Worm (Caenorhabditis elegans) whole organism, L1 larva: ENCODE data around the gene prmn-1.

Source experiments
- aha-1 ChIP-seq: fragments of 150-350 bp; optimal IDR thresholded peaks from 2 replicates; lab custom pipeline; 2014; ENCODE audit warnings: missing biosample characterization, missing genetic modification characterization
- ama-1 ChIP-seq: fragments of 150-350 bp; optimal IDR thresholded peaks from 2 replicates; lab custom pipeline; 2014
- blmp-1 ChIP-seq: fragments of 150-350 bp; optimal IDR thresholded peaks from 2 replicates; lab custom pipeline; 2014; ENCODE audit warnings: missing biosample characterization, missing genetic modification characterization
- ceh-63 ChIP-seq: fragments of 200-800 bp; sonication (Bioruptor generic); optimal IDR thresholded peaks from 2 replicates; lab custom pipeline; 2018; ENCODE audit warnings: mild to moderate bottlenecking, missing genetic modification characterization, missing compliant biosample characterization
- ceh-90 ChIP-seq: sonication (generic microtip); optimal IDR thresholded peaks from 2 replicates; lab custom pipeline; 2016; ENCODE audit warnings: missing genetic modification characterization, missing compliant biosample characterization
- dsc-1 ChIP-seq: sonication (generic microtip); optimal IDR thresholded peaks from 2 replicates; lab custom pipeline; 2016; ENCODE audit warnings: mild to moderate bottlenecking, missing genetic modification characterization, missing compliant biosample characterization
- efl-1 ChIP-seq, 4 experiments: fragments of 150-350 bp; optimal IDR thresholded peaks in 3 of 4; peaks in 1 of 4; 1 replicate in 1 of 4; 2 replicates in 3 of 4; lab custom pipeline; 2014; ENCODE audit warnings: missing biosample characterization in 2 of 4, missing genetic modification characterization in 2 of 4, missing genetic modification reagents in 2 of 4
- efl-3 ChIP-seq: fragments of 200-800 bp; sonication (Bioruptor generic); optimal IDR thresholded peaks from 2 replicates; lab custom pipeline; 2018; ENCODE audit warnings: mild to moderate bottlenecking, missing genetic modification characterization, missing compliant biosample characterization
- egl-13 ChIP-seq: sonication (generic microtip); optimal IDR thresholded peaks from 2 replicates; lab custom pipeline; 2016; ENCODE audit warnings: missing genotype, missing genetic modification reagents, missing genetic modification characterization, missing compliant biosample characterization
- egl-27 ChIP-seq, 2 experiments: fragments of 150-350 bp in 1 of 2; sonication (generic microtip); optimal IDR thresholded peaks; 3 replicates each; lab custom pipeline; 2017 to 2018; ENCODE audit warnings: missing biosample characterization in 2 of 2, missing genetic modification characterization in 2 of 2, missing genetic modification reagents in 2 of 2
- elt-2 ChIP-seq: sonication (generic microtip); optimal IDR thresholded peaks from 2 replicates; lab custom pipeline; 2016; ENCODE audit warnings: missing genetic modification characterization, mild to moderate bottlenecking, inconsistent platforms, missing compliant biosample characterization, missing genetic modification reagents
- elt-3 ChIP-seq, 6 experiments: fragments of 150-350 bp in 1 of 6; sonication (generic microtip); optimal IDR thresholded peaks; 2 replicates each; lab custom pipeline; 2017 to 2018; ENCODE audit warnings: missing biosample characterization in 6 of 6, missing genetic modification characterization in 6 of 6, inconsistent platforms in 1 of 6
- fkh-8 ChIP-seq: sonication (generic microtip); optimal IDR thresholded peaks from 2 replicates; lab custom pipeline; 2016; ENCODE audit warnings: mild to moderate bottlenecking, missing genetic modification characterization, missing compliant biosample characterization
- fos-1 ChIP-seq: fragments of 150-350 bp; optimal IDR thresholded peaks from 2 replicates; lab custom pipeline; 2014; ENCODE audit warnings: missing biosample characterization, missing genetic modification characterization
- hlh-4 ChIP-seq: sonication (generic microtip); optimal IDR thresholded peaks from 2 replicates; lab custom pipeline; 2016; ENCODE audit warnings: mild to moderate bottlenecking, missing genetic modification characterization, missing compliant biosample characterization
- irx-1 ChIP-seq: sonication (generic microtip); optimal IDR thresholded peaks from 2 replicates; lab custom pipeline; 2016; ENCODE audit warnings: missing genetic modification characterization, missing compliant biosample characterization
- isw-1 ChIP-seq: fragments of 200-800 bp; sonication (Bioruptor generic); IDR thresholded peaks from 2 replicates; pipeline ENCODE4 v1.3.6; 2022; ENCODE audit warnings: missing genetic modification characterization, missing compliant biosample characterization
- lin-14 ChIP-seq: fragments of 200-800 bp; sonication (Bioruptor generic); optimal IDR thresholded peaks from 2 replicates; lab custom pipeline; 2018; ENCODE audit warnings: mild to moderate bottlenecking, missing genetic modification characterization, moderate library complexity, missing compliant biosample characterization
- lin-35 ChIP-seq, 2 experiments: fragments of 150-350 bp; optimal IDR thresholded peaks; 2 replicates each; lab custom pipeline; 2014; ENCODE audit warnings: missing biosample characterization in 2 of 2, missing genetic modification characterization in 2 of 2, missing genetic modification reagents in 2 of 2
- lsy-2 ChIP-seq, 2 experiments: fragments of 150-350 bp; optimal IDR thresholded peaks; 2 replicates each; lab custom pipeline; 2014; ENCODE audit warnings: missing biosample characterization in 2 of 2, missing genetic modification characterization in 2 of 2
- mab-9 ChIP-seq: fragments of 200-800 bp; sonication (Bioruptor generic); IDR thresholded peaks from 2 replicates; pipeline ENCODE4 v1.3.6; 2022; ENCODE audit warnings: missing genetic modification reagents, missing genetic modification characterization, missing compliant biosample characterization
- nhr-11 ChIP-seq: fragments of 150-350 bp; optimal IDR thresholded peaks from 2 replicates; lab custom pipeline; 2014; ENCODE audit warnings: missing biosample characterization, missing genetic modification characterization
- nhr-28 ChIP-seq: fragments of 150-350 bp; optimal IDR thresholded peaks from 2 replicates; lab custom pipeline; 2014; ENCODE audit warnings: missing biosample characterization, missing genetic modification characterization
- nhr-90 ChIP-seq: sonication (generic microtip); optimal IDR thresholded peaks from 2 replicates; lab custom pipeline; 2016; ENCODE audit warnings: mild to moderate bottlenecking, missing genetic modification characterization, missing compliant biosample characterization; ENCODE audit not compliant: poor library complexity
- skn-1 ChIP-seq: fragments of 150-350 bp; optimal IDR thresholded peaks from 2 replicates; lab custom pipeline; 2014; ENCODE audit warnings: missing biosample characterization, missing genetic modification characterization
- snpc-4 ChIP-seq: fragments of 150-350 bp; optimal IDR thresholded peaks from 2 replicates; lab custom pipeline; 2014; ENCODE audit warnings: missing biosample characterization, missing genetic modification characterization
- snu-23 ChIP-seq: sonication (generic microtip); optimal IDR thresholded peaks from 2 replicates; lab custom pipeline; 2016; ENCODE audit warnings: missing genetic modification characterization, missing compliant biosample characterization
- sox-4 ChIP-seq: sonication (generic microtip); optimal IDR thresholded peaks from 2 replicates; lab custom pipeline; 2016; ENCODE audit warnings: missing genetic modification characterization, missing compliant biosample characterization
- swsn-7 ChIP-seq: sonication (generic microtip); optimal IDR thresholded peaks from 2 replicates; lab custom pipeline; 2016; ENCODE audit warnings: missing genetic modification characterization, missing compliant biosample characterization
- tbx-2 ChIP-seq: sonication (generic microtip); optimal IDR thresholded peaks from 2 replicates; lab custom pipeline; 2016; ENCODE audit warnings: missing genetic modification characterization, missing compliant biosample characterization
- unc-130 ChIP-seq: fragments of 150-350 bp; optimal IDR thresholded peaks from 2 replicates; lab custom pipeline; 2017; ENCODE audit warnings: missing biosample characterization, missing genetic modification characterization, inconsistent platforms
- zag-1 ChIP-seq: fragments of 150-350 bp; optimal IDR thresholded peaks from 2 replicates; lab custom pipeline; 2014; ENCODE audit warnings: missing biosample characterization, missing genetic modification characterization
- zip-4 ChIP-seq: fragments of 200-800 bp; sonication (Bioruptor generic); optimal IDR thresholded peaks from 2 replicates; lab custom pipeline; 2018; ENCODE audit warnings: mild to moderate bottlenecking, missing genetic modification characterization, moderate library complexity, missing compliant biosample characterization
- ztf-11 ChIP-seq, 2 experiments: sonication (generic microtip); optimal IDR thresholded peaks; 2 replicates each; lab custom pipeline; 2016 to 2017; ENCODE audit warnings: missing genetic modification characterization in 2 of 2, missing biosample characterization in 1 of 2, missing compliant biosample characterization in 1 of 2
- ztf-4 ChIP-seq: fragments of 150-350 bp; optimal IDR thresholded peaks from 2 replicates; lab custom pipeline; 2014; ENCODE audit warnings: missing biosample characterization, missing genetic modification characterization

prmn-1 gene

ce11 chrX:11351288-11351687 is 33.6 kb upstream of the prmn-1 start:
- TF ChIP-seq snpc-4 (tag; lab: Kevin White, UChicago) = no peak
- TF ChIP-seq ama-1 (lab: Kevin White, UChicago) = no peak
- TF ChIP-seq hlh-4 = no peak
- peak; percentile 71 for TF ChIP-seq elt-2 (tag; lab: Kevin White, UChicago)
- TF ChIP-seq ceh-90 (tag; lab: Kevin White, UChicago) = no peak
- no peak for TF ChIP-seq tbx-2 (tag; lab: Kevin White, UChicago)
- no peak for TF ChIP-seq nhr-11 (tag; lab: Kevin White, UChicago)

- TF ChIP-seq elt-3 (tag; optimal IDR thresholded peaks at IDR 0.05; lab: Kevin White, UChicago) (no peak), swsn-7 (no peak), zag-1 (tag; lab: Kevin White, UChicago) (no peak), ztf-11 (tag; optimal IDR thresholded peaks at IDR 0.05; lab: Kevin White, UChicago) (no peak), lsy-2 (tag; optimal IDR thresholded peaks at IDR 0.05; lab: Kevin White, UChicago) (no peak), snu-23 (no peak), fkh-8 (tag; lab: Kevin White, UChicago) (no peak), elt-2 (tag; lab: Kevin White, UChicago) (no peak)
Observed at ce11 chrX:11351856-11352255, 33.0 kb upstream of the prmn-1 start, which contains the start of gene pgp-3. pgp-3 (plus strand) TSS chrX:11352156.

ce11 chrX:11355856-11356255 is 29.0 kb upstream of the prmn-1 start:
- TF ChIP-seq lin-35 (GFP tag; optimal IDR thresholded peaks at IDR 0.05; lab: Kevin White, UChicago) = no peak
- TF ChIP-seq ztf-4 (tag; lab: Kevin White, UChicago) = no peak
- TF ChIP-seq egl-13 (tag; lab: Kevin White, UChicago) = no peak
- no peak for TF ChIP-seq ceh-90 (tag; lab: Kevin White, UChicago)
- no peak for TF ChIP-seq isw-1
- TF ChIP-seq egl-27 (tag; optimal IDR thresholded peaks at IDR 0.05; lab: Kevin White, UChicago) = no peak
- TF ChIP-seq, all 84 proteins: peak for 0

ce11 chrX:11357516-11357915 is 27.4 kb upstream of the prmn-1 start, which contains the start of gene pgp-4:
pgp-4 (plus strand) TSS chrX:11357816.
- TF ChIP-seq efl-1 (optimal IDR thresholded peaks at IDR 0.05; lab: Kevin White, UChicago) (no peak), efl-1 (GFP tag; optimal IDR thresholded peaks at IDR 0.05 in 1 of 2; lab: Kevin White, UChicago) (no peak), unc-130 (tag; lab: Kevin White, UChicago) (no peak), sox-4 (tag; lab: Kevin White, UChicago) (no peak), ztf-4 (tag; lab: Kevin White, UChicago) (no peak), efl-3 (no peak), nhr-28 (tag; lab: Kevin White, UChicago) (no peak), skn-1 (tag; lab: Kevin White, UChicago) (no peak), ceh-63 (no peak), egl-27 (tag; optimal IDR thresholded peaks at IDR 0.05; lab: Kevin White, UChicago) (no peak), zip-4 (GFP tag; lab: Kevin White, UChicago) (no peak)

DNA sequence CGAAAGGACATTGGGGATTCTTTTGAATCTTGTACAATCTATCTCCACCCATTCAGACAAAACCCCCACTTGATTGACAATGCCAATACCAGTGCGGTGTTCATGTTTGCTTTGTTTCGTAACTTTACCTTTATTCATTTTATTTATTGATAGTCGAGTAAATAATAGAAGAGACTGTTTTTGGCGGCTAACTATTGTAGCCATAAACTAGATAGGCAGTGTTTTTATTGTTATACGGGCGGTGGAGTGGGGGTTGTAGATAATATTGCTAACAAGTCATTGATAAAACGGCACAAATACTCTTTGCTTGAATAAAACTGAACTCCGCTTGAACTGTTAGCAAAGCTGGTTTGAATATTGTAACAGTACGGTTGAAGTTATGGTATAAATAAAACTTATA is 20.0 kb upstream of the prmn-1 start:
- TF ChIP-seq irx-1 (tag; lab: Kevin White, UChicago) (no peak), lin-14 (GFP tag; lab: Kevin White, UChicago) (peak; percentile 43), efl-1 (optimal IDR thresholded peaks at IDR 0.05; lab: Kevin White, UChicago) (no peak), efl-1 (GFP tag; optimal IDR thresholded peaks at IDR 0.05 in 1 of 2; lab: Kevin White, UChicago) (peak in 1 of 2 experiments; percentile 34)

DNA sequence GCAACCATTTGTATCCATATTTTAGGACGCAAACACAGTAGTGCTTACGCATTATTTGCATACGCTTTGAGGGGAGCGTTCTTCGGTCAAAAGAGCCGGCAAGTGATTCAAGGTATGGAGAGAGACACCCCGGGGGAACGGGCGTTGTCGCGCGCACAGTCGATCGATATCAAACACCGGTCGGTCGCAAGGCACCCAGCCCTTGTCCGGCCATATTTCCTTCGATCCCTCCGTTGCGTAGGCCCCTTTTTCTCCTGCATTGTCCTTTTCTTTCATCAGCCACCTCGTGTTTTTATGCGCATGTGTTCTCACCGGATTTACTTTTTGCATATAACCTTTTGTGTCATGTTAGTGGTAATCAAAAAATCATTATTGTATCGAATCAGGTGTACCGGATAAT is 18.9 kb upstream of the prmn-1 start:
- no peak for TF ChIP-seq mab-9
- TF ChIP-seq nhr-90 (tag; lab: Kevin White, UChicago) = no peak
- TF ChIP-seq fos-1 (tag; lab: Kevin White, UChicago) = no peak
- TF ChIP-seq dsc-1 (tag; lab: Kevin White, UChicago) = no peak
- no peak for TF ChIP-seq egl-27 (tag; optimal IDR thresholded peaks at IDR 0.05; lab: Kevin White, UChicago)
- no peak for TF ChIP-seq aha-1 (tag; lab: Kevin White, UChicago)
- no peak for TF ChIP-seq blmp-1 (tag; lab: Kevin White, UChicago)
- TF ChIP-seq, all 84 proteins: peak for 0
